Fruit fly (Drosophila melanogaster) whole organism, embryonic: ENCODE results near the gene Polr2I.

Source experiments
- ATbp ChIP-seq: fragments of 200-800 bp; sonication (Bioruptor generic); optimal IDR thresholded peaks from 2 replicates; lab custom pipeline; 2017; ENCODE audit warnings: missing biosample characterization, mild to moderate bottlenecking, missing genetic modification characterization, missing genetic modification reagents
- Abd-B ChIP-seq: fragments of 200-800 bp; sonication (Bioruptor generic); optimal IDR thresholded peaks from 2 replicates; lab custom pipeline; 2018; ENCODE audit warnings: missing biosample characterization, mild to moderate bottlenecking, missing genetic modification characterization, moderate library complexity
- CG10147 ChIP-seq: fragments of 200-800 bp; sonication (Bioruptor generic); optimal IDR thresholded peaks from 2 replicates; lab custom pipeline; 2019; ENCODE audit warnings: missing biosample characterization, mild to moderate bottlenecking, missing genetic modification characterization, moderate library complexity
- CG10267 ChIP-seq: fragments of 200-800 bp; sonication (Bioruptor generic); optimal IDR thresholded peaks from 2 replicates; lab custom pipeline; 2018; ENCODE audit warnings: missing biosample characterization, mild to moderate bottlenecking, missing genetic modification characterization, moderate library complexity
- CG10543 ChIP-seq: fragments of 200-800 bp; sonication (Bioruptor generic); optimal IDR thresholded peaks from 3 replicates; lab custom pipeline; 2017; ENCODE audit warnings: missing biosample characterization, mild to moderate bottlenecking, missing genetic modification characterization, moderate library complexity
- CG11085 ChIP-seq: fragments of 200-800 bp; sonication (Bioruptor generic); IDR thresholded peaks from 2 replicates; pipeline ENCODE4 v1.3.6; 2022; ENCODE audit warnings: missing biosample characterization, missing genetic modification characterization
- CG11456 ChIP-seq: fragments of 200-800 bp; sonication (Bioruptor generic); IDR thresholded peaks from 3 replicates; pipeline ENCODE4 v1.3.6; 2022; ENCODE audit warnings: missing biosample characterization, missing genetic modification characterization
- CG11560 ChIP-seq: fragments of 200-800 bp; sonication (Bioruptor generic); IDR thresholded peaks from 3 replicates; pipeline ENCODE4 v1.3.6; 2022; ENCODE audit warnings: missing biosample characterization, missing genetic modification characterization
- CG13894 ChIP-seq: fragments of 200-800 bp; sonication (Bioruptor generic); optimal IDR thresholded peaks from 3 replicates; lab custom pipeline; 2018; ENCODE audit warnings: missing biosample characterization, mild to moderate bottlenecking, missing genetic modification characterization, moderate library complexity
- CG15514 ChIP-seq: fragments of 200-800 bp; sonication (Bioruptor generic); optimal IDR thresholded peaks from 3 replicates; lab custom pipeline; 2017; ENCODE audit warnings: missing biosample characterization, missing genetic modification characterization, mild to moderate bottlenecking, moderate library complexity, missing genetic modification reagents
- CG17361 ChIP-seq: fragments of 200-800 bp; sonication (Bioruptor generic); IDR thresholded peaks from 3 replicates; pipeline ENCODE4 v1.3.6; 2022; ENCODE audit warnings: missing biosample characterization, missing genetic modification characterization
- CG1792 ChIP-seq: fragments of 200-800 bp; sonication (Bioruptor generic); optimal IDR thresholded peaks from 2 replicates; lab custom pipeline; 2016; ENCODE audit warnings: missing biosample characterization, missing genetic modification characterization
- CG18011 ChIP-seq: fragments of 200-800 bp; sonication (Bioruptor generic); optimal IDR thresholded peaks from 2 replicates; lab custom pipeline; 2017; ENCODE audit warnings: missing biosample characterization, missing genetic modification characterization, mild to moderate bottlenecking, moderate library complexity, missing genotype
- CG2120 ChIP-seq: fragments of 200-800 bp; sonication (Bioruptor generic); optimal IDR thresholded peaks from 3 replicates; lab custom pipeline; 2016; ENCODE audit warnings: missing biosample characterization, missing genetic modification characterization
- CG2678 ChIP-seq: fragments of 200-800 bp; sonication (Bioruptor generic); optimal IDR thresholded peaks from 3 replicates; lab custom pipeline; 2019; ENCODE audit warnings: missing biosample characterization, mild to moderate bottlenecking, missing genetic modification characterization, moderate library complexity
- CG2712 ChIP-seq: fragments of 200-800 bp; optimal IDR thresholded peaks from 3 replicates; lab custom pipeline; 2019; ENCODE audit warnings: missing biosample characterization, mild to moderate bottlenecking, missing genetic modification characterization, moderate library complexity
- CG2875 ChIP-seq: fragments of 200-800 bp; sonication (Bioruptor generic); optimal IDR thresholded peaks from 2 replicates; lab custom pipeline; 2017; ENCODE audit warnings: missing biosample characterization, mild to moderate bottlenecking, missing genetic modification characterization, missing genetic modification reagents
- CG34376 ChIP-seq: fragments of 200-800 bp; sonication (Bioruptor generic); optimal IDR thresholded peaks from 2 replicates; lab custom pipeline; 2018; ENCODE audit warnings: missing biosample characterization, mild to moderate bottlenecking, missing genetic modification characterization
- CG42726 ChIP-seq: fragments of 200-800 bp; sonication (Bioruptor generic); IDR thresholded peaks from 2 replicates; pipeline ENCODE4 v1.3.6; 2022; ENCODE audit warnings: missing biosample characterization, missing genetic modification characterization; ENCODE audit not compliant: partially characterized antibody
- CG4424 ChIP-seq: fragments of 200-800 bp; sonication (Bioruptor generic); optimal IDR thresholded peaks from 3 replicates; lab custom pipeline; 2016; ENCODE audit warnings: missing biosample characterization, missing genetic modification characterization
- CG7556 ChIP-seq: fragments of 200-800 bp; sonication (Bioruptor generic); optimal IDR thresholded peaks from 2 replicates; lab custom pipeline; 2017; ENCODE audit warnings: missing biosample characterization, mild to moderate bottlenecking, missing genetic modification characterization
- CG7839 ChIP-seq: fragments of 200-800 bp; sonication (Bioruptor generic); optimal IDR thresholded peaks from 3 replicates; lab custom pipeline; 2018; ENCODE audit warnings: missing biosample characterization, mild to moderate bottlenecking, missing genetic modification characterization, moderate library complexity
- CG7928 ChIP-seq: fragments of 200-800 bp; sonication (Bioruptor generic); optimal IDR thresholded peaks from 2 replicates; lab custom pipeline; 2017; ENCODE audit warnings: missing biosample characterization, mild to moderate bottlenecking, missing genetic modification characterization
- CG8388 ChIP-seq: fragments of 200-800 bp; sonication (Bioruptor generic); optimal IDR thresholded peaks from 2 replicates; lab custom pipeline; 2019; ENCODE audit warnings: missing biosample characterization, mild to moderate bottlenecking, missing genetic modification characterization, moderate library complexity
- Dll ChIP-seq: fragments of 200-800 bp; sonication (Bioruptor generic); IDR thresholded peaks from 4 replicates; pipeline ENCODE4 v1.3.6; 2022; ENCODE audit warnings: missing biosample characterization, missing genetic modification characterization; ENCODE audit not compliant: partially characterized antibody
- Med ChIP-seq: fragments of 200-800 bp; sonication (Bioruptor generic); peaks from one replicate; lab custom pipeline; 2016; ENCODE audit warnings: missing biosample characterization, missing genetic modification characterization, mild to moderate bottlenecking, inconsistent platforms, moderate library complexity
- Oli ChIP-seq: fragments of 200-800 bp; sonication (Bioruptor generic); optimal IDR thresholded peaks from 2 replicates; lab custom pipeline; 2018; ENCODE audit warnings: missing biosample characterization, mild to moderate bottlenecking, missing genetic modification characterization, moderate library complexity
- PHDP ChIP-seq: fragments of 200-800 bp; sonication (Bioruptor generic); optimal IDR thresholded peaks from 3 replicates; lab custom pipeline; 2018; ENCODE audit warnings: missing biosample characterization, mild to moderate bottlenecking, missing genetic modification characterization, moderate library complexity
- Pdp1 ChIP-seq, 2 experiments: fragments of 200-800 bp; sonication (Bioruptor generic); optimal IDR thresholded peaks; 3 replicates each; lab custom pipeline; 2016; ENCODE audit warnings: missing biosample characterization in 2 of 2, missing genetic modification characterization in 2 of 2, mild to moderate bottlenecking in 1 of 2, moderate library complexity in 1 of 2
- Xrp1 ChIP-seq: fragments of 200-800 bp; sonication (Bioruptor generic); IDR thresholded peaks from 2 replicates; pipeline ENCODE4 v1.3.6; 2022; ENCODE audit warnings: missing biosample characterization, missing genetic modification characterization
- chm ChIP-seq: fragments of 200-800 bp; sonication (Bioruptor generic); IDR thresholded peaks from 2 replicates; pipeline ENCODE4 v1.3.6; 2022; ENCODE audit warnings: missing biosample characterization, missing genetic modification characterization
- cwo ChIP-seq: fragments of 200-800 bp; sonication (Bioruptor generic); optimal IDR thresholded peaks from 3 replicates; lab custom pipeline; 2017; ENCODE audit warnings: missing biosample characterization, missing genetic modification characterization, mild to moderate bottlenecking, moderate library complexity, missing genetic modification reagents
- dmrt99B ChIP-seq: fragments of 200-800 bp; sonication (Bioruptor generic); optimal IDR thresholded peaks from 2 replicates; lab custom pipeline; 2018; ENCODE audit warnings: missing biosample characterization, mild to moderate bottlenecking, missing genetic modification characterization, moderate library complexity
- ems ChIP-seq: fragments of 200-800 bp; sonication (Bioruptor generic); optimal IDR thresholded peaks from 3 replicates; lab custom pipeline; 2016; ENCODE audit warnings: missing biosample characterization, missing genetic modification characterization
- esg ChIP-seq: fragments of 200-800 bp; sonication (Bioruptor generic); conservative IDR thresholded peaks from 2 replicates; pipeline ENCODE4 v1.3.6; 2022; ENCODE audit warnings: missing biosample characterization, missing genetic modification characterization
- exex ChIP-seq: fragments of 200-800 bp; sonication (Bioruptor generic); optimal IDR thresholded peaks from 4 replicates; lab custom pipeline; 2018; ENCODE audit warnings: missing biosample characterization, mild to moderate bottlenecking, missing genetic modification characterization, moderate library complexity
- grau ChIP-seq: fragments of 200-800 bp; optimal IDR thresholded peaks from 3 replicates; lab custom pipeline; 2019; ENCODE audit warnings: missing biosample characterization, mild to moderate bottlenecking, missing genetic modification characterization, moderate library complexity
- hbn ChIP-seq: fragments of 200-800 bp; sonication (Bioruptor generic); IDR thresholded peaks from 2 replicates; pipeline ENCODE4 v1.3.6; 2022; ENCODE audit warnings: missing biosample characterization, missing genetic modification characterization; ENCODE audit not compliant: partially characterized antibody
- hkb ChIP-seq, 2 experiments: fragments of 200-800 bp in 1 of 2; fragments of >200 bp in 1 of 2; sonication (Bioruptor generic) in 1 of 2; IDR thresholded peaks in 1 of 2; optimal IDR thresholded peaks in 1 of 2; 2 replicates each; pipeline versions ENCODE4 v1.3.6 to Lab custom; 2017 to 2022; ENCODE audit warnings: missing biosample characterization in 1 of 2, missing genetic modification characterization in 1 of 2
- kah ChIP-seq: fragments of 200-800 bp; sonication (Bioruptor generic); optimal IDR thresholded peaks from 2 replicates; lab custom pipeline; 2018; ENCODE audit warnings: missing biosample characterization, mild to moderate bottlenecking, missing genetic modification characterization
- nmo ChIP-seq: fragments of 200-800 bp; sonication (Bioruptor generic); optimal IDR thresholded peaks from 2 replicates; lab custom pipeline; 2018; ENCODE audit warnings: missing biosample characterization, mild to moderate bottlenecking, missing genetic modification characterization, moderate library complexity
- prd ChIP-seq, 3 experiments: fragments of >200 bp in 2 of 3; fragments of 200-800 bp in 1 of 3; sonication (Bioruptor generic) in 1 of 3; optimal IDR thresholded peaks in 2 of 3; IDR thresholded peaks in 1 of 3; 2 replicates in 2 of 3; 3 replicates in 1 of 3; pipeline versions ENCODE4 v1.3.6 to Lab custom; 2017 to 2022; ENCODE audit warnings: missing biosample characterization in 1 of 3, missing genetic modification characterization in 1 of 3
- row ChIP-seq: fragments of 200-800 bp; sonication (Bioruptor generic); IDR thresholded peaks from 3 replicates; pipeline ENCODE4 v1.3.6; 2022; ENCODE audit warnings: missing biosample characterization, missing genetic modification characterization
- run ChIP-seq: fragments of 200-800 bp; sonication (Bioruptor generic); optimal IDR thresholded peaks from 3 replicates; lab custom pipeline; 2018; ENCODE audit warnings: missing biosample characterization, mild to moderate bottlenecking, missing genetic modification characterization
- sd ChIP-seq: fragments of 200-800 bp; sonication (Bioruptor generic); optimal IDR thresholded peaks from 3 replicates; lab custom pipeline; 2018; ENCODE audit warnings: missing biosample characterization, mild to moderate bottlenecking, missing genetic modification characterization, moderate library complexity
- sisA ChIP-seq: fragments of 200-800 bp; sonication (Bioruptor generic); IDR thresholded peaks from 2 replicates; pipeline ENCODE4 v1.3.6; 2022; ENCODE audit warnings: missing biosample characterization, missing genetic modification characterization

Gene Polr2I

dm6 chr3R:14331474-14331873 lies 22.6 kb downstream of the Polr2I start (continued):
- TF ChIP-seq Med (GFP tag; lab: Kevin White, UChicago), result peak; percentile 21
- TF ChIP-seq CG10543, result peak; percentile 25
- TF ChIP-seq kah (GFP tag; lab: Kevin White, UChicago), result no peak
- no peak for TF ChIP-seq run (tag; lab: Kevin White, UChicago)
- TF ChIP-seq CG1792 (GFP tag; lab: Kevin White, UChicago), result no peak
- TF ChIP-seq CG34376 (GFP tag; lab: Kevin White, UChicago), result no peak
- TF ChIP-seq CG7928 (GFP tag; lab: Kevin White, UChicago), result no peak
- TF ChIP-seq CG2120 (GFP tag; lab: Kevin White, UChicago), result no peak
- TF ChIP-seq chm (GFP tag; lab: Robert Waterston, UW), result 0 out of 2 replicates have a peak, but pooled peaks have one; percentile 13
- TF ChIP-seq CG11085 (GFP tag; lab: Robert Waterston, UW), result no peak
- no peak for TF ChIP-seq ems
- TF ChIP-seq CG11560 (tag; lab: Robert Waterston, UW), result no peak
- no peak for TF ChIP-seq CG13894 (tag; lab: Kevin White, UChicago)
- no peak for TF ChIP-seq CG11456 (GFP tag; lab: Robert Waterston, UW)
- no peak for TF ChIP-seq exex (tag; lab: Kevin White, UChicago)
- TF ChIP-seq CG15514 (GFP tag; lab: Kevin White, UChicago), result no peak
- no peak for TF ChIP-seq Dll
- TF ChIP-seq CG18011 (GFP tag; lab: Kevin White, UChicago), result no peak
- TF ChIP-seq Pdp1 (GFP tag; optimal IDR thresholded peaks at IDR 0.05; lab: Kevin White, UChicago), result peak in 1 of 2 experiments; percentile 34
- TF ChIP-seq, all 482 proteins: peak for 8

dm6 chr3R:14332735-14333134 lies 23.8 kb downstream of the Polr2I start:
- TF ChIP-seq CG2678 (tag; lab: Kevin White, UChicago) (peak; percentile 55), CG10267 (tag; lab: Kevin White, UChicago) (peak; percentile 2), PHDP (tag; lab: Kevin White, UChicago) (peak; percentile 35), CG11456 (GFP tag; lab: Robert Waterston, UW) (no peak), row (GFP tag; lab: Robert Waterston, UW) (peak; percentile 52; the same call in 2 of the 3 replicates), CG17361 (GFP tag; lab: Robert Waterston, UW) (peak; percentile 45; the same call in 1 of the 3 replicates), run (tag; lab: Kevin White, UChicago) (no peak), CG2712 (tag; lab: Kevin White, UChicago) (peak; percentile 51), Xrp1 (GFP tag; lab: Robert Waterston, UW) (peak; percentile 44; the same call in 1 of the 2 replicates), ATbp (peak; percentile 15), cwo (GFP tag; lab: Kevin White, UChicago) (peak; percentile 10), CG4424 (GFP tag; lab: Kevin White, UChicago) (peak; percentile 10), CG2875 (GFP tag; lab: Kevin White, UChicago) (peak; percentile 10), CG8388 (GFP tag; lab: Kevin White, UChicago) (peak; percentile 13), CG42726 (GFP tag; lab: Robert Waterston, UW) (no peak), grau (peak; percentile 31), hbn (GFP tag; lab: Robert Waterston, UW) (no peak), sd (tag; lab: Kevin White, UChicago) (peak; percentile 67), CG7556 (GFP tag; lab: Kevin White, UChicago) (peak; percentile 19), hkb (optimal IDR thresholded peaks at IDR 0.05; lab: Kevin White, UChicago) (no peak), hkb (GFP tag; IDR thresholded peaks at IDR 0.05; lab: Robert Waterston, UW) (0 out of 2 replicates have a peak, but pooled peaks have one; percentile 16), CG7839 (peak; percentile 46), prd (optimal IDR thresholded peaks at IDR 0.05; lab: Kevin White, UChicago) (no peak), prd (GFP tag; IDR thresholded peaks at IDR 0.05; lab: Robert Waterston, UW) (0 out of 3 replicates have a peak, but pooled peaks have one; percentile 29), dmrt99B (tag; lab: Kevin White, UChicago) (peak; percentile 47), Oli (tag; lab: Kevin White, UChicago) (peak; percentile 37), esg (peak; percentile 22; the same call in 1 of the 2 replicates), Abd-B (GFP tag; lab: Kevin White, UChicago) (peak; percentile 3), sisA (GFP tag; lab: Robert Waterston, UW) (no peak), nmo (peak; percentile 49), CG10147 (GFP tag; lab: Kevin White, UChicago) (peak; percentile 17)
